Worm (Caenorhabditis elegans) whole organism, late embryonic: ENCODE data around the gene C33F10.4.

Source experiments
- C08G9.2 ChIP-seq: sonication (generic microtip); optimal IDR thresholded peaks from 2 replicates; lab custom pipeline; 2016; ENCODE audit warnings: mild to moderate bottlenecking, missing genetic modification characterization, moderate library complexity, missing compliant biosample characterization
- F13H6.1 ChIP-seq: sonication (generic microtip); optimal IDR thresholded peaks from 2 replicates; lab custom pipeline; 2016; ENCODE audit warnings: missing genetic modification characterization, missing compliant biosample characterization
- K09A11.1 ChIP-seq: sonication (generic microtip); optimal IDR thresholded peaks from 2 replicates; lab custom pipeline; 2017; ENCODE audit warnings: antibody characterized with exemption, mild to moderate bottlenecking, missing genetic modification characterization, missing compliant biosample characterization; ENCODE audit not compliant: insufficient read depth
- T23F11.4 ChIP-seq: fragments of 200-800 bp; sonication (Bioruptor generic); optimal IDR thresholded peaks from 2 replicates; lab custom pipeline; 2018; ENCODE audit warnings: mild to moderate bottlenecking, missing genetic modification characterization, missing compliant biosample characterization
- ama-1 ChIP-seq: fragments of 150-350 bp; optimal IDR thresholded peaks from 2 replicates; lab custom pipeline; 2014
- ceh-18 ChIP-seq: sonication (generic microtip); optimal IDR thresholded peaks from 2 replicates; lab custom pipeline; 2016; ENCODE audit warnings: missing genetic modification characterization, missing compliant biosample characterization
- ceh-24 ChIP-seq: sonication (generic microtip); optimal IDR thresholded peaks from 2 replicates; lab custom pipeline; 2016; ENCODE audit warnings: mild to moderate bottlenecking, missing genetic modification characterization, missing compliant biosample characterization
- ceh-30 ChIP-seq: fragments of 150-350 bp; optimal IDR thresholded peaks from 2 replicates; lab custom pipeline; 2014; ENCODE audit warnings: missing biosample characterization, missing genetic modification characterization
- ceh-31 ChIP-seq: sonication (generic microtip); optimal IDR thresholded peaks from 2 replicates; lab custom pipeline; 2016; ENCODE audit warnings: missing genetic modification characterization, missing compliant biosample characterization
- ceh-34 ChIP-seq: sonication (generic microtip); optimal IDR thresholded peaks from 2 replicates; lab custom pipeline; 2016; ENCODE audit warnings: mild to moderate bottlenecking, missing genetic modification characterization, missing compliant biosample characterization
- ceh-45 ChIP-seq: fragments of 200-800 bp; sonication (Bioruptor generic); IDR thresholded peaks from 2 replicates; pipeline ENCODE4 v1.3.6; 2022; ENCODE audit warnings: missing genetic modification reagents, missing genetic modification characterization, missing compliant biosample characterization
- ceh-48 ChIP-seq: sonication (generic microtip); optimal IDR thresholded peaks from 2 replicates; lab custom pipeline; 2016; ENCODE audit warnings: missing genetic modification characterization, inconsistent platforms, missing compliant biosample characterization
- che-1 ChIP-seq: sonication (generic microtip); optimal IDR thresholded peaks from 2 replicates; lab custom pipeline; 2016; ENCODE audit warnings: mild to moderate bottlenecking, missing genetic modification characterization, missing compliant biosample characterization
- dmd-4 ChIP-seq: sonication (generic microtip); optimal IDR thresholded peaks from 2 replicates; lab custom pipeline; 2016; ENCODE audit warnings: borderline replicate concordance, missing genetic modification characterization, missing compliant biosample characterization
- elt-4 ChIP-seq: sonication (generic microtip); optimal IDR thresholded peaks from 2 replicates; lab custom pipeline; 2016; ENCODE audit warnings: missing genetic modification characterization, missing compliant biosample characterization
- eyg-1 ChIP-seq: sonication (generic microtip); optimal IDR thresholded peaks from 2 replicates; lab custom pipeline; 2016; ENCODE audit warnings: missing genotype, missing genetic modification characterization, missing compliant biosample characterization
- gmeb-2 ChIP-seq: sonication (generic microtip); optimal IDR thresholded peaks from 2 replicates; lab custom pipeline; 2016; ENCODE audit warnings: missing genetic modification characterization, inconsistent platforms, missing compliant biosample characterization
- hlh-15 ChIP-seq: sonication (generic microtip); optimal IDR thresholded peaks from 2 replicates; lab custom pipeline; 2016; ENCODE audit warnings: missing genetic modification characterization, missing compliant biosample characterization
- hlh-30 ChIP-seq: sonication (generic microtip); optimal IDR thresholded peaks from 2 replicates; lab custom pipeline; 2017; ENCODE audit warnings: antibody characterized with exemption, missing genetic modification characterization, missing compliant biosample characterization; ENCODE audit not compliant: insufficient read depth
- hlh-8 ChIP-seq: sonication (generic microtip); optimal IDR thresholded peaks from 2 replicates; lab custom pipeline; 2016; ENCODE audit warnings: missing genotype, missing genetic modification characterization, missing compliant biosample characterization
- lin-11 ChIP-seq: fragments of 200-800 bp; sonication (Bioruptor generic); optimal IDR thresholded peaks from 2 replicates; lab custom pipeline; 2018; ENCODE audit warnings: mild to moderate bottlenecking, missing genetic modification characterization, missing compliant biosample characterization
- madf-2 ChIP-seq: sonication (generic microtip); optimal IDR thresholded peaks from 2 replicates; lab custom pipeline; 2017; ENCODE audit warnings: missing genetic modification characterization, missing compliant biosample characterization
- mec-3 ChIP-seq: sonication (generic microtip); optimal IDR thresholded peaks from 2 replicates; lab custom pipeline; 2016; ENCODE audit warnings: borderline replicate concordance, missing genetic modification characterization, missing compliant biosample characterization
- nfya-1 ChIP-seq: sonication (generic microtip); optimal IDR thresholded peaks from 2 replicates; lab custom pipeline; 2017; ENCODE audit warnings: missing genetic modification characterization, mild to moderate bottlenecking, missing compliant biosample characterization, antibody characterized with exemption, moderate library complexity
- nhr-11 ChIP-seq: fragments of 150-350 bp; optimal IDR thresholded peaks from 2 replicates; lab custom pipeline; 2014; ENCODE audit warnings: missing biosample characterization, missing genetic modification characterization
- odd-2 ChIP-seq: sonication (generic microtip); optimal IDR thresholded peaks from 2 replicates; lab custom pipeline; 2017; ENCODE audit warnings: antibody characterized with exemption, mild to moderate bottlenecking, missing genetic modification characterization, missing compliant biosample characterization
- pag-3 ChIP-seq: sonication (generic microtip); optimal IDR thresholded peaks from 2 replicates; lab custom pipeline; 2016; ENCODE audit warnings: missing compliant biosample characterization, missing genetic modification characterization, borderline replicate concordance
- pat-9 ChIP-seq: fragments of 200-800 bp; sonication (Bioruptor generic); optimal IDR thresholded peaks from 2 replicates; lab custom pipeline; 2018; ENCODE audit warnings: mild to moderate bottlenecking, missing genetic modification characterization, moderate library complexity, missing compliant biosample characterization
- pax-1 ChIP-seq: fragments of 150-350 bp; optimal IDR thresholded peaks from 2 replicates; lab custom pipeline; 2014; ENCODE audit warnings: missing biosample characterization, missing genetic modification characterization
- pqm-1 ChIP-seq: sonication (generic microtip); optimal IDR thresholded peaks from 2 replicates; lab custom pipeline; 2016; ENCODE audit warnings: missing genetic modification characterization, missing compliant biosample characterization
- ref-2 ChIP-seq: sonication (generic microtip); optimal IDR thresholded peaks from 2 replicates; lab custom pipeline; 2016; ENCODE audit warnings: missing genetic modification characterization, missing compliant biosample characterization
- rnt-1 ChIP-seq: sonication (generic microtip); optimal IDR thresholded peaks from 2 replicates; lab custom pipeline; 2016; ENCODE audit warnings: missing genetic modification characterization, missing compliant biosample characterization
- sox-2 ChIP-seq: fragments of 200-800 bp; sonication (Bioruptor generic); IDR thresholded peaks from 2 replicates; pipeline ENCODE4 v1.3.6; 2022; ENCODE audit warnings: missing genetic modification reagents, missing genetic modification characterization, missing compliant biosample characterization
- sox-4 ChIP-seq: sonication (generic microtip); optimal IDR thresholded peaks from 2 replicates; lab custom pipeline; 2017; ENCODE audit warnings: mild to moderate bottlenecking, missing genetic modification characterization, inconsistent platforms, missing compliant biosample characterization
- tbx-2 ChIP-seq: sonication (generic microtip); optimal IDR thresholded peaks from 2 replicates; lab custom pipeline; 2016; ENCODE audit warnings: missing genetic modification characterization, missing compliant biosample characterization
- ttx-3 ChIP-seq: sonication (generic microtip); optimal IDR thresholded peaks from 2 replicates; lab custom pipeline; 2016; ENCODE audit warnings: missing genetic modification reagents, missing genetic modification characterization, missing compliant biosample characterization
- unc-3 ChIP-seq, 2 experiments: fragments of 200-800 bp in 1 of 2; sonication (Bioruptor generic) in 1 of 2; sonication (generic microtip) in 1 of 2; conservative IDR thresholded peaks in 1 of 2; optimal IDR thresholded peaks in 1 of 2; 2 replicates each; pipeline versions ENCODE4 v1.3.6 to Lab custom; 2016 to 2022; ENCODE audit warnings: missing compliant biosample characterization in 2 of 2, missing genetic modification characterization in 2 of 2, missing genetic modification reagents in 1 of 2
- unc-86 ChIP-seq: sonication (generic microtip); optimal IDR thresholded peaks from 2 replicates; lab custom pipeline; 2016; ENCODE audit warnings: missing genetic modification characterization, missing compliant biosample characterization
- zip-5 ChIP-seq: sonication (generic microtip); optimal IDR thresholded peaks from 2 replicates; lab custom pipeline; 2016; ENCODE audit warnings: missing genetic modification characterization, missing compliant biosample characterization
- ztf-16 ChIP-seq: sonication (generic microtip); optimal IDR thresholded peaks from 2 replicates; lab custom pipeline; 2017; ENCODE audit warnings: missing genetic modification characterization, missing compliant biosample characterization

The C33F10.4 gene

ce11 chrII:4806261-4806660 is 10.7 kb downstream of the C33F10.4 start:
- TF ChIP-seq ceh-31 (tag; lab: Kevin White, UChicago) (no peak), che-1 (no peak), ttx-3 (no peak), T23F11.4 (GFP tag; lab: Kevin White, UChicago) (no peak), hlh-15 (tag; lab: Kevin White, UChicago) (no peak), madf-2 (no peak), pat-9 (no peak), ama-1 (lab: Kevin White, UChicago) (no peak), ceh-24 (tag; lab: Kevin White, UChicago) (no peak), elt-4 (no peak), ceh-48 (tag; lab: Kevin White, UChicago) (no peak), tbx-2 (tag; lab: Kevin White, UChicago) (no peak)

ce11 chrII:4806726-4807125 is 11.2 kb downstream of the C33F10.4 start:
- TF ChIP-seq ceh-30 (tag; lab: Kevin White, UChicago) = no peak
- no peak for TF ChIP-seq ref-2 (tag; lab: Kevin White, UChicago)
- TF ChIP-seq odd-2 (tag; lab: Kevin White, UChicago) = no peak
- no peak for TF ChIP-seq pqm-1 (tag; lab: Kevin White, UChicago)
- TF ChIP-seq hlh-8 (tag; lab: Kevin White, UChicago) = no peak
- no peak for TF ChIP-seq unc-3 (GFP tag; conservative IDR thresholded peaks at IDR 0.05; lab: Robert Waterston, UW)
- TF ChIP-seq unc-3 (tag; optimal IDR thresholded peaks at IDR 0.05; lab: Kevin White, UChicago) = no peak
- no peak for TF ChIP-seq F13H6.1 (tag; lab: Kevin White, UChicago)
- TF ChIP-seq ceh-31 (tag; lab: Kevin White, UChicago) = no peak
- no peak for TF ChIP-seq mec-3
- TF ChIP-seq elt-4 = no peak
- TF ChIP-seq nfya-1 (tag; lab: Kevin White, UChicago) = no peak
- TF ChIP-seq K09A11.1 = no peak
- TF ChIP-seq eyg-1 = no peak
- TF ChIP-seq ztf-16 (tag; lab: Kevin White, UChicago) = no peak
- TF ChIP-seq ceh-18 = no peak
- TF ChIP-seq ttx-3 = no peak
- TF ChIP-seq lin-11 (tag; lab: Kevin White, UChicago) = no peak

- TF ChIP-seq pag-3 (tag; lab: Kevin White, UChicago) (no peak), gmeb-2 (tag; lab: Kevin White, UChicago) (no peak), unc-86 (tag; lab: Kevin White, UChicago) (no peak), zip-5 (tag; lab: Kevin White, UChicago) (no peak), hlh-30 (no peak), T23F11.4 (GFP tag; lab: Kevin White, UChicago) (no peak), nhr-11 (tag; lab: Kevin White, UChicago) (no peak), F13H6.1 (tag; lab: Kevin White, UChicago) (no peak), ceh-31 (tag; lab: Kevin White, UChicago) (no peak), pax-1 (tag; lab: Kevin White, UChicago) (no peak), sox-4 (tag; lab: Kevin White, UChicago) (no peak), C08G9.2 (no peak), sox-2 (no peak), ceh-45 (GFP tag; lab: Robert Waterston, UW) (no peak), rnt-1 (no peak), lin-11 (tag; lab: Kevin White, UChicago) (no peak)
Observed at ce11 chrII:4811986-4812385, 16.4 kb downstream of the C33F10.4 start, which contains the start of gene rig-6. Gene rig-6 (minus strand): TSS chrII:4812086.

ce11 chrII:4815356-4815755 is 19.8 kb downstream of the C33F10.4 start:
- TF ChIP-seq dmd-4 (tag; lab: Kevin White, UChicago) (no peak), ceh-34 (tag; lab: Kevin White, UChicago) (peak; percentile 94)
